Fruit fly (Drosophila melanogaster) S2 (cell line): ENCODE data around the gene crq.

Experiments used
- CG8478 ChIP-seq: fragments of >200 bp; optimal IDR thresholded peaks from 2 replicates; lab custom pipeline; 2018
- CTCF ChIP-seq, 2 experiments: fragments of >200 bp; optimal IDR thresholded peaks; 2 replicates each; lab custom pipeline; 2018

dm6 chr2L:451705-452472 is 935 bp downstream of the crq start:
- TF ChIP-seq CG8478 (lab: Kevin White, UChicago) = no peak
- TF ChIP-seq CTCF (optimal IDR thresholded peaks at IDR 0.05; lab: Kevin White, UChicago) = no peak
